Fruit fly (Drosophila melanogaster) whole organism, embryonic: ENCODE data around the gene Cpr73D.

Source experiments
- BEAF-32 ChIP-seq: fragments of 200-800 bp; sonication (Bioruptor generic); optimal IDR thresholded peaks from 3 replicates; lab custom pipeline; 2017; ENCODE audit warnings: missing biosample characterization, missing genetic modification characterization, mild to moderate bottlenecking, moderate library complexity, missing genetic modification reagents
- CG10366 ChIP-seq: fragments of 200-800 bp; sonication (Bioruptor generic); IDR thresholded peaks from 2 replicates; pipeline ENCODE4 v1.3.6; 2022; ENCODE audit warnings: missing biosample characterization, missing genetic modification characterization
- CG11504 ChIP-seq: fragments of 200-800 bp; sonication (Bioruptor generic); optimal IDR thresholded peaks from 3 replicates; lab custom pipeline; 2019; ENCODE audit warnings: missing biosample characterization, mild to moderate bottlenecking, missing genetic modification characterization, moderate library complexity
- CG12769 ChIP-seq: fragments of 200-800 bp; sonication (Bioruptor generic); optimal IDR thresholded peaks from 2 replicates; lab custom pipeline; 2019; ENCODE audit warnings: missing biosample characterization, mild to moderate bottlenecking, missing genetic modification characterization, moderate library complexity
- CG14667 ChIP-seq: fragments of 200-800 bp; sonication (Bioruptor generic); IDR thresholded peaks from 2 replicates; pipeline ENCODE4 v1.3.6; 2022; ENCODE audit warnings: missing biosample characterization, missing genetic modification characterization
- CG14860 ChIP-seq: fragments of 200-800 bp; sonication (Bioruptor generic); IDR thresholded peaks from 3 replicates; pipeline ENCODE4 v1.3.6; 2022; ENCODE audit warnings: missing biosample characterization, missing genetic modification characterization; ENCODE audit not compliant: partially characterized antibody
- CG16815 ChIP-seq: fragments of 200-800 bp; sonication (Bioruptor generic); optimal IDR thresholded peaks from 3 replicates; lab custom pipeline; 2017; ENCODE audit warnings: missing biosample characterization, mild to moderate bottlenecking, missing genetic modification characterization
- CG18262 ChIP-seq: fragments of 200-800 bp; optimal IDR thresholded peaks from 3 replicates; lab custom pipeline; 2019; ENCODE audit warnings: missing biosample characterization, mild to moderate bottlenecking, missing genetic modification characterization, moderate library complexity
- CG18599 ChIP-seq: fragments of 200-800 bp; sonication (Bioruptor generic); optimal IDR thresholded peaks from 3 replicates; lab custom pipeline; 2017; ENCODE audit warnings: missing biosample characterization, missing genetic modification characterization, mild to moderate bottlenecking, moderate library complexity, missing genetic modification reagents
- CG2199 ChIP-seq: fragments of 200-800 bp; sonication (Bioruptor generic); IDR thresholded peaks from 3 replicates; pipeline ENCODE4 v1.3.6; 2022; ENCODE audit warnings: missing biosample characterization, missing genetic modification characterization
- CG2678 ChIP-seq: fragments of 200-800 bp; sonication (Bioruptor generic); optimal IDR thresholded peaks from 3 replicates; lab custom pipeline; 2019; ENCODE audit warnings: missing biosample characterization, mild to moderate bottlenecking, missing genetic modification characterization, moderate library complexity
- CG3065 ChIP-seq: fragments of 200-800 bp; sonication (Bioruptor generic); optimal IDR thresholded peaks from 2 replicates; lab custom pipeline; 2016; ENCODE audit warnings: missing biosample characterization, missing genetic modification characterization
- CG32532 ChIP-seq: fragments of 200-800 bp; sonication (Bioruptor generic); IDR thresholded peaks from 2 replicates; pipeline ENCODE4 v1.3.6; 2022; ENCODE audit warnings: missing biosample characterization, missing genetic modification characterization
- CG34224 ChIP-seq: fragments of 200-800 bp; sonication (Bioruptor generic); IDR thresholded peaks from 3 replicates; pipeline ENCODE4 v1.3.6; 2022; ENCODE audit warnings: missing biosample characterization, missing genetic modification characterization; ENCODE audit not compliant: partially characterized antibody
- CG34422 ChIP-seq: fragments of 200-800 bp; sonication (Bioruptor generic); IDR thresholded peaks from 3 replicates; pipeline ENCODE4 v1.3.6; 2022; ENCODE audit warnings: missing biosample characterization, missing genetic modification characterization
- CG4424 ChIP-seq: fragments of 200-800 bp; sonication (Bioruptor generic); optimal IDR thresholded peaks from 3 replicates; lab custom pipeline; 2016; ENCODE audit warnings: missing biosample characterization, missing genetic modification characterization
- CG6765 ChIP-seq: fragments of 200-800 bp; sonication (Bioruptor generic); optimal IDR thresholded peaks from 3 replicates; lab custom pipeline; 2017; ENCODE audit warnings: missing biosample characterization, mild to moderate bottlenecking, missing genetic modification characterization
- CG8388 ChIP-seq: fragments of 200-800 bp; sonication (Bioruptor generic); optimal IDR thresholded peaks from 2 replicates; lab custom pipeline; 2019; ENCODE audit warnings: missing biosample characterization, mild to moderate bottlenecking, missing genetic modification characterization, moderate library complexity
- CG8765 ChIP-seq: fragments of 200-800 bp; sonication (Bioruptor generic); IDR thresholded peaks from 2 replicates; pipeline ENCODE4 v1.3.6; 2022; ENCODE audit warnings: missing biosample characterization, missing genetic modification characterization
- Doc2 ChIP-seq: fragments of 200-800 bp; sonication (Bioruptor generic); IDR thresholded peaks from 2 replicates; pipeline ENCODE4 v1.3.6; 2022; ENCODE audit warnings: missing biosample characterization, missing genetic modification characterization
- Doc3 ChIP-seq: fragments of 200-800 bp; sonication (Bioruptor generic); IDR thresholded peaks from 3 replicates; pipeline ENCODE4 v1.3.6; 2022; ENCODE audit warnings: missing biosample characterization, missing genetic modification characterization; ENCODE audit not compliant: partially characterized antibody
- Lim3 ChIP-seq: fragments of 200-800 bp; sonication (Bioruptor generic); IDR thresholded peaks from 2 replicates; pipeline ENCODE4 v1.3.6; 2022; ENCODE audit warnings: missing biosample characterization, missing genetic modification characterization
- Lpt ChIP-seq: fragments of >200 bp; optimal IDR thresholded peaks from 2 replicates; lab custom pipeline; 2018; ENCODE audit warnings: missing biosample characterization, missing genetic modification characterization
- Rx ChIP-seq: fragments of 200-800 bp; sonication (Bioruptor generic); IDR thresholded peaks from 2 replicates; pipeline ENCODE4 v1.3.6; 2022; ENCODE audit warnings: missing biosample characterization, missing genetic modification characterization
- Taf1 ChIP-seq: fragments of 200-800 bp; sonication (Bioruptor generic); IDR thresholded peaks from 2 replicates; pipeline ENCODE4 v1.3.6; 2022; ENCODE audit warnings: missing biosample characterization, missing genetic modification characterization
- abd-A ChIP-seq: fragments of 200-800 bp; sonication (Bioruptor generic); optimal IDR thresholded peaks from 3 replicates; lab custom pipeline; 2019; ENCODE audit warnings: missing biosample characterization, mild to moderate bottlenecking, missing genetic modification characterization, moderate library complexity
- az2 ChIP-seq: fragments of 200-800 bp; sonication (Bioruptor generic); optimal IDR thresholded peaks from 3 replicates; lab custom pipeline; 2016; ENCODE audit warnings: missing biosample characterization, missing genetic modification characterization
- bsh ChIP-seq, 2 experiments: fragments of 200-800 bp; sonication (Bioruptor generic); optimal IDR thresholded peaks; 2 replicates each; lab custom pipeline; 2017 to 2018; ENCODE audit warnings: mild to moderate bottlenecking in 2 of 2, missing biosample characterization in 2 of 2, missing genetic modification characterization in 2 of 2, moderate library complexity in 1 of 2
- crol ChIP-seq: fragments of 200-800 bp; sonication (Bioruptor generic); IDR thresholded peaks from 2 replicates; pipeline ENCODE4 v1.3.6; 2022; ENCODE audit warnings: missing biosample characterization, missing genetic modification characterization
- da ChIP-seq: fragments of 200-800 bp; sonication (Bioruptor generic); optimal IDR thresholded peaks from 2 replicates; lab custom pipeline; 2016; ENCODE audit warnings: missing biosample characterization, missing genetic modification characterization
- dan ChIP-seq: fragments of 200-800 bp; sonication (Bioruptor generic); IDR thresholded peaks from 2 replicates; pipeline ENCODE4 v1.3.6; 2022; ENCODE audit warnings: missing biosample characterization, missing genetic modification characterization
- dmrt11E ChIP-seq: fragments of 200-800 bp; sonication (Bioruptor generic); optimal IDR thresholded peaks from 3 replicates; lab custom pipeline; 2018; ENCODE audit warnings: missing biosample characterization, mild to moderate bottlenecking, missing genetic modification characterization, moderate library complexity
- dpn ChIP-seq, 2 experiments: fragments of 200-800 bp; sonication (Bioruptor generic); optimal IDR thresholded peaks; 3 replicates each; lab custom pipeline; 2016; ENCODE audit warnings: missing biosample characterization in 2 of 2, missing genetic modification characterization in 2 of 2
- fd102C ChIP-seq: fragments of 200-800 bp; sonication (Bioruptor generic); optimal IDR thresholded peaks from 2 replicates; lab custom pipeline; 2018; ENCODE audit warnings: missing biosample characterization, mild to moderate bottlenecking, missing genetic modification characterization, moderate library complexity
- fd64A ChIP-seq: fragments of 200-800 bp; sonication (Bioruptor generic); optimal IDR thresholded peaks from 3 replicates; lab custom pipeline; 2018; ENCODE audit warnings: missing biosample characterization, mild to moderate bottlenecking, missing genetic modification characterization
- gce ChIP-seq: fragments of 200-800 bp; sonication (Bioruptor generic); IDR thresholded peaks from 3 replicates; pipeline ENCODE4 v1.3.6; 2022; ENCODE audit warnings: missing biosample characterization, missing genetic modification characterization
- gro ChIP-seq: fragments of 200-800 bp; sonication (Bioruptor generic); optimal IDR thresholded peaks from 2 replicates; lab custom pipeline; 2016; ENCODE audit warnings: missing biosample characterization, missing genetic modification characterization
- hb ChIP-seq: fragments of 200-800 bp; sonication (Bioruptor generic); IDR thresholded peaks from 3 replicates; pipeline ENCODE4 v1.3.6; 2022; ENCODE audit warnings: missing biosample characterization, missing genetic modification characterization; ENCODE audit not compliant: partially characterized antibody
- inv ChIP-seq: fragments of 200-800 bp; sonication (Bioruptor generic); IDR thresholded peaks from 2 replicates; pipeline ENCODE4 v1.3.6; 2022; ENCODE audit warnings: missing biosample characterization, missing genetic modification characterization; ENCODE audit not compliant: partially characterized antibody
- jumu ChIP-seq: fragments of 200-800 bp; sonication (Bioruptor generic); optimal IDR thresholded peaks from 3 replicates; lab custom pipeline; 2016; ENCODE audit warnings: missing biosample characterization, missing genetic modification characterization
- kah ChIP-seq: fragments of 200-800 bp; sonication (Bioruptor generic); optimal IDR thresholded peaks from 2 replicates; lab custom pipeline; 2018; ENCODE audit warnings: missing biosample characterization, mild to moderate bottlenecking, missing genetic modification characterization
- mirr ChIP-seq: fragments of 200-800 bp; sonication (Bioruptor generic); optimal IDR thresholded peaks from 3 replicates; lab custom pipeline; 2018; ENCODE audit warnings: missing biosample characterization, mild to moderate bottlenecking, missing genetic modification characterization
- org-1 ChIP-seq: fragments of 200-800 bp; sonication (Bioruptor generic); optimal IDR thresholded peaks from 2 replicates; lab custom pipeline; 2017; ENCODE audit warnings: missing biosample characterization, missing genetic modification characterization
- otp ChIP-seq: fragments of 200-800 bp; sonication (Bioruptor generic); IDR thresholded peaks from 3 replicates; pipeline ENCODE4, ENCODE4 v1.3.6; 2022; ENCODE audit warnings: missing biosample characterization, missing genetic modification characterization
- pan ChIP-seq, 4 experiments: fragments of >200 bp in 3 of 4; fragments of 200-800 bp in 1 of 4; sonication (Bioruptor generic) in 1 of 4; optimal IDR thresholded peaks in 3 of 4; IDR thresholded peaks in 1 of 4; 2 replicates each; pipeline versions ENCODE4 v1.3.6 to Lab custom; 2017 to 2022; ENCODE audit warnings: missing biosample characterization in 2 of 4, missing genetic modification characterization in 2 of 4, mixed read lengths in 1 of 4
- pzg ChIP-seq: fragments of 200-800 bp; sonication (Bioruptor generic); optimal IDR thresholded peaks from 3 replicates; lab custom pipeline; 2018; ENCODE audit warnings: missing biosample characterization, mild to moderate bottlenecking, missing genetic modification characterization, moderate library complexity
- sd ChIP-seq: fragments of 200-800 bp; sonication (Bioruptor generic); optimal IDR thresholded peaks from 3 replicates; lab custom pipeline; 2018; ENCODE audit warnings: missing biosample characterization, mild to moderate bottlenecking, missing genetic modification characterization, moderate library complexity
- sna ChIP-seq: fragments of 200-800 bp; sonication (Bioruptor generic); IDR thresholded peaks from 2 replicates; pipeline ENCODE4 v1.3.6; 2022; ENCODE audit warnings: missing biosample characterization, missing genetic modification characterization; ENCODE audit not compliant: partially characterized antibody
- tio ChIP-seq: fragments of 200-800 bp; sonication (Bioruptor generic); optimal IDR thresholded peaks from 2 replicates; lab custom pipeline; 2017; ENCODE audit warnings: missing biosample characterization, missing genetic modification characterization, inconsistent platforms
- tx ChIP-seq: fragments of 200-800 bp; sonication (Bioruptor generic); optimal IDR thresholded peaks from 2 replicates; lab custom pipeline; 2016; ENCODE audit warnings: missing biosample characterization, missing genetic modification characterization

Gene Cpr73D

DNA sequence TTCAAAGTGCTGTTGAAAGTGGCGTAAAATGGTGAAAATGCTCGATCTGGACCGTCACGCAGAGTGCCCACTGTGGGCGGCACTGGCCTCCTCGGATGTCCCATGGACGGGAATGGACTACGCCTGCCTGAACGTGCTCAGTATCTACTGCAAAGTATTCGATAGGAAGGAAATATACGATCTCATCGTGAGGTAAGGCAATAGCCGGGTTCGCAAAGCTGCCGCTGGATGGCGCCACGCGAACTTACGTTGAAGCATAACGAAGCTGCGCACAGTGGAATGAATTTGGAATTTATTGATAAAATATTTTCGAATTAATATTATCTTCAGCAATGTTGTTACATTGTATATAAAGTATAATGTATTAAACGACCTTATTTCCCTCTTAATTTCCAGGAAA lies 61.1 kb downstream of the Cpr73D start (continued):
- TF ChIP-seq jumu (GFP tag; lab: Kevin White, UChicago), result no peak
- no peak for TF ChIP-seq CG18262 (tag; lab: Kevin White, UChicago)
- TF ChIP-seq sna (GFP tag; lab: Robert Waterston, UW), result no peak
- TF ChIP-seq CG2678 (tag; lab: Kevin White, UChicago), result no peak
- 0 out of 2 replicates have a peak, but pooled peaks have one; percentile 17 for TF ChIP-seq CG10366
- no peak for TF ChIP-seq gce
- TF ChIP-seq sd (tag; lab: Kevin White, UChicago), result no peak
- no peak for TF ChIP-seq CG18599 (GFP tag; lab: Kevin White, UChicago)
- no peak for TF ChIP-seq org-1 (GFP tag; lab: Kevin White, UChicago)
- TF ChIP-seq tio (GFP tag; lab: Kevin White, UChicago), result no peak
- no peak for TF ChIP-seq CG4424
- no peak for TF ChIP-seq CG11504
- TF ChIP-seq CG3065 (GFP tag; lab: Kevin White, UChicago), result no peak
- TF ChIP-seq fd64A, result no peak
- no peak for TF ChIP-seq bsh (GFP tag; optimal IDR thresholded peaks at IDR 0.05; lab: Kevin White, UChicago)
- TF ChIP-seq az2 (GFP tag; lab: Kevin White, UChicago), result no peak
- no peak for TF ChIP-seq CG14860 (GFP tag; lab: Robert Waterston, UW)
- TF ChIP-seq hb, result no peak
- no peak for TF ChIP-seq inv (GFP tag; lab: Robert Waterston, UW)
- TF ChIP-seq gro, result no peak
- no peak for TF ChIP-seq CG6765 (GFP tag; lab: Kevin White, UChicago)
- TF ChIP-seq crol (GFP tag; lab: Robert Waterston, UW), result no peak
- TF ChIP-seq dan, result no peak
- TF ChIP-seq mirr (GFP tag; lab: Kevin White, UChicago), result no peak
- TF ChIP-seq Rx (GFP tag; lab: Robert Waterston, UW), result no peak
- no peak for TF ChIP-seq fd102C
- TF ChIP-seq CG14667 (GFP tag; lab: Robert Waterston, UW), result no peak
- TF ChIP-seq Doc3 (GFP tag; lab: Robert Waterston, UW), result no peak
- TF ChIP-seq da (GFP tag; lab: Kevin White, UChicago), result no peak
- peak; percentile 81 for TF ChIP-seq CG2199 (GFP tag; lab: Robert Waterston, UW)
- no peak for TF ChIP-seq dmrt11E (tag; lab: Kevin White, UChicago)
- TF ChIP-seq BEAF-32, result peak; percentile 32
- no peak for TF ChIP-seq tx (GFP tag; lab: Kevin White, UChicago)
- TF ChIP-seq CG16815 (GFP tag; lab: Kevin White, UChicago), result no peak
- no peak for TF ChIP-seq CG34422
- no peak for TF ChIP-seq CG8388 (GFP tag; lab: Kevin White, UChicago)
- TF ChIP-seq Taf1 (GFP tag; lab: Robert Waterston, UW), result no peak
- TF ChIP-seq CG32532 (GFP tag; lab: Robert Waterston, UW), result peak; percentile 66; the same call in 1 of the 2 replicates
- no peak for TF ChIP-seq CG8765
- no peak for TF ChIP-seq abd-A (tag; lab: Kevin White, UChicago)
- no peak for TF ChIP-seq Doc2 (GFP tag; lab: Robert Waterston, UW)
- no peak for TF ChIP-seq dpn (GFP tag; optimal IDR thresholded peaks at IDR 0.05; lab: Kevin White, UChicago)
- no peak for TF ChIP-seq kah (GFP tag; lab: Kevin White, UChicago)
- no peak for TF ChIP-seq Lpt (GFP tag; lab: Kevin White, UChicago)
- no peak for TF ChIP-seq Lim3 (GFP tag; lab: Robert Waterston, UW)
- TF ChIP-seq pan (optimal IDR thresholded peaks at IDR 0.05; lab: Kevin White, UChicago), result no peak
- TF ChIP-seq pan (GFP tag; optimal IDR thresholded peaks at IDR 0.05 in 1 of 2, IDR thresholded peaks at IDR 0.05 in 1 of 2), result peak in 1 of 2 experiments; percentile 38
- TF ChIP-seq pzg (GFP tag; lab: Kevin White, UChicago), result peak; percentile 7
- TF ChIP-seq otp, result peak; percentile 16; the same call in 1 of the 3 replicates
- TF ChIP-seq CG34224 (GFP tag; lab: Robert Waterston, UW), result peak; percentile 42; the same call in 1 of the 3 replicates
- peak; percentile 37 for TF ChIP-seq CG12769 (tag; lab: Kevin White, UChicago)
